Worm (Caenorhabditis elegans) whole organism, L4/young adult: ENCODE measurements around the gene hyls-1.

ENCODE experiments used
- W03F9.2 ChIP-seq: fragments of 150-350 bp; optimal IDR thresholded peaks from 2 replicates; lab custom pipeline; 2014; ENCODE audit warnings: missing biosample characterization, missing genetic modification characterization
- him-1 ChIP-seq: sonication (generic microtip); optimal IDR thresholded peaks from 2 replicates; lab custom pipeline; 2016; ENCODE audit warnings: missing genotype, missing genetic modification reagents, missing genetic modification characterization, missing compliant biosample characterization

ce11 chrV:7264042-7264441 lies 26.9 kb downstream of the hyls-1 start, which contains the start of gene C13A2.9:
- TF ChIP-seq him-1 (no peak), W03F9.2 (tag; lab: Kevin White, UChicago) (no peak)
